Worm (Caenorhabditis elegans) whole organism, L2 larva: ENCODE data around the gene F54F7.10.
A peak's percentile ranks its signal among the peaks of the same experiment; 100 is the strongest.

Experiments
- C34F6.9 ChIP-seq: fragments of 150-350 bp; optimal IDR thresholded peaks from 2 replicates; lab custom pipeline; 2014; ENCODE audit warnings: missing biosample characterization, missing genetic modification characterization
- F13H6.1 ChIP-seq: sonication (generic microtip); optimal IDR thresholded peaks from 2 replicates; lab custom pipeline; 2016; ENCODE audit warnings: missing genetic modification characterization, missing compliant biosample characterization
- R02D3.7 ChIP-seq: fragments of 150-350 bp; optimal IDR thresholded peaks from 2 replicates; lab custom pipeline; 2014; ENCODE audit warnings: missing biosample characterization, missing genetic modification characterization
- Y55F3AM.14 ChIP-seq: fragments of 200-800 bp; sonication (Bioruptor generic); optimal IDR thresholded peaks from 2 replicates; lab custom pipeline; 2018; ENCODE audit warnings: mild to moderate bottlenecking, missing genetic modification characterization, missing compliant biosample characterization
- alr-1 ChIP-seq: fragments of 150-350 bp; optimal IDR thresholded peaks from 2 replicates; lab custom pipeline; 2014; ENCODE audit warnings: missing biosample characterization, missing genetic modification characterization
- aly-2 ChIP-seq: fragments of 150-350 bp; optimal IDR thresholded peaks from 2 replicates; lab custom pipeline; 2014; ENCODE audit warnings: missing biosample characterization, missing genetic modification characterization
- ama-1 ChIP-seq: fragments of 150-350 bp; optimal IDR thresholded peaks from 2 replicates; lab custom pipeline; 2018; ENCODE audit warnings: inconsistent platforms
- blmp-1 ChIP-seq: sonication (generic microtip); optimal IDR thresholded peaks from 2 replicates; lab custom pipeline; 2017; ENCODE audit warnings: missing genetic modification characterization, mild to moderate bottlenecking, missing compliant biosample characterization, antibody characterized with exemption, moderate library complexity; ENCODE audit not compliant: insufficient read depth
- ceh-16 ChIP-seq: fragments of 150-350 bp; optimal IDR thresholded peaks from 2 replicates; lab custom pipeline; 2014; ENCODE audit warnings: missing biosample characterization, missing genetic modification characterization
- ceh-82 ChIP-seq: fragments of 150-350 bp; optimal IDR thresholded peaks from 2 replicates; lab custom pipeline; 2014; ENCODE audit warnings: missing biosample characterization, missing genetic modification characterization
- crh-2 ChIP-seq: sonication (generic microtip); optimal IDR thresholded peaks from 2 replicates; lab custom pipeline; 2017; ENCODE audit warnings: missing biosample characterization, missing genetic modification characterization
- fos-1 ChIP-seq: fragments of 150-350 bp; optimal IDR thresholded peaks from 2 replicates; lab custom pipeline; 2014; ENCODE audit warnings: missing biosample characterization, missing genetic modification characterization
- gmeb-1 ChIP-seq: fragments of 150-350 bp; optimal IDR thresholded peaks from 2 replicates; lab custom pipeline; 2014; ENCODE audit warnings: missing biosample characterization, missing genetic modification characterization
- lin-13 ChIP-seq: fragments of 150-350 bp; optimal IDR thresholded peaks from 2 replicates; lab custom pipeline; 2014; ENCODE audit warnings: missing biosample characterization, missing genetic modification reagents, missing genetic modification characterization
- lin-39 ChIP-seq: fragments of 150-350 bp; optimal IDR thresholded peaks from 2 replicates; lab custom pipeline; 2014; ENCODE audit warnings: missing biosample characterization, missing genetic modification reagents, missing genetic modification characterization
- mab-5 ChIP-seq: fragments of 150-350 bp; optimal IDR thresholded peaks from 2 replicates; lab custom pipeline; 2014; ENCODE audit warnings: missing biosample characterization, missing genetic modification characterization
- mbf-1 ChIP-seq: sonication (generic microtip); optimal IDR thresholded peaks from 2 replicates; lab custom pipeline; 2017; ENCODE audit warnings: missing biosample characterization, missing genetic modification characterization
- nhr-11 ChIP-seq: fragments of 150-350 bp; optimal IDR thresholded peaks from 2 replicates; lab custom pipeline; 2014; ENCODE audit warnings: missing biosample characterization, missing genetic modification characterization
- nhr-12 ChIP-seq: fragments of 150-350 bp; optimal IDR thresholded peaks from 2 replicates; lab custom pipeline; 2014; ENCODE audit warnings: missing biosample characterization, missing genetic modification characterization
- nhr-21 ChIP-seq: fragments of 150-350 bp; optimal IDR thresholded peaks from 2 replicates; lab custom pipeline; 2014; ENCODE audit warnings: missing biosample characterization, missing genetic modification characterization
- nhr-237 ChIP-seq: fragments of 150-350 bp; optimal IDR thresholded peaks from 2 replicates; lab custom pipeline; 2014; ENCODE audit warnings: missing biosample characterization, missing genetic modification characterization
- nhr-25 ChIP-seq: fragments of 150-350 bp; sonication (generic microtip); optimal IDR thresholded peaks from 3 replicates; lab custom pipeline; 2014; ENCODE audit warnings: missing biosample characterization, missing genetic modification characterization
- peb-1 ChIP-seq: fragments of 150-350 bp; optimal IDR thresholded peaks from 2 replicates; lab custom pipeline; 2014; ENCODE audit warnings: missing biosample characterization, missing genetic modification characterization
- sem-4 ChIP-seq: fragments of 150-350 bp; optimal IDR thresholded peaks from 2 replicates; lab custom pipeline; 2014; ENCODE audit warnings: missing biosample characterization, missing genetic modification reagents, missing genetic modification characterization
- skn-1 ChIP-seq: sonication (generic microtip); optimal IDR thresholded peaks from 2 replicates; lab custom pipeline; 2017; ENCODE audit warnings: missing biosample characterization, missing genetic modification characterization
- unc-62 ChIP-seq: fragments of 150-350 bp; optimal IDR thresholded peaks from 2 replicates; lab custom pipeline; 2014; ENCODE audit warnings: missing biosample characterization, missing genetic modification reagents, missing genetic modification characterization
- zag-1 ChIP-seq: fragments of 150-350 bp; optimal IDR thresholded peaks from 2 replicates; lab custom pipeline; 2014; ENCODE audit warnings: missing biosample characterization, missing genetic modification characterization
- ztf-1 ChIP-seq: fragments of 200-800 bp; sonication (Bioruptor generic); conservative IDR thresholded peaks from 2 replicates; pipeline ENCODE4 v1.3.6; 2022; ENCODE audit warnings: missing genetic modification characterization, missing compliant biosample characterization
- ztf-11 ChIP-seq: sonication (generic microtip); optimal IDR thresholded peaks from 2 replicates; lab custom pipeline; 2017; ENCODE audit warnings: missing biosample characterization, missing genetic modification characterization
- ztf-4 ChIP-seq: fragments of 150-350 bp; optimal IDR thresholded peaks from 2 replicates; lab custom pipeline; 2014; ENCODE audit warnings: missing biosample characterization, missing genetic modification characterization

F54F7.10 gene

ce11 chrX:11899031-11899430, 35.6 kb downstream of the F54F7.10 start:
- peak; percentile 1 for TF ChIP-seq mab-5 (tag; lab: Kevin White, UChicago)
- no peak for TF ChIP-seq lin-39 (tag; lab: Kevin White, UChicago)
- no peak for TF ChIP-seq Y55F3AM.14 (GFP tag; lab: Kevin White, UChicago)

ce11 chrX:11902661-11903060, 39.3 kb downstream of the F54F7.10 start, which contains the start of gene Y62H9A.10:
Gene Y62H9A.10 (minus strand): TSS chrX:11902761.
- TF ChIP-seq mab-5 (tag; lab: Kevin White, UChicago) (no peak), ama-1 (no peak), nhr-12 (tag; lab: Kevin White, UChicago) (no peak), crh-2 (tag; lab: Kevin White, UChicago) (no peak), alr-1 (tag; lab: Kevin White, UChicago) (no peak), F13H6.1 (no peak), ztf-4 (no peak), Y55F3AM.14 (GFP tag; lab: Kevin White, UChicago) (no peak), unc-62 (no peak), ztf-1 (GFP tag; lab: Robert Waterston, UW) (no peak), peb-1 (no peak), aly-2 (tag; lab: Kevin White, UChicago) (no peak), skn-1 (no peak), nhr-237 (tag; lab: Kevin White, UChicago) (no peak), nhr-21 (tag; lab: Kevin White, UChicago) (no peak)
- TF ChIP-seq, all 48 proteins: peak for 0

ce11 chrX:11906626-11907025, 43.2 kb downstream of the F54F7.10 start:
- TF ChIP-seq ceh-82 (tag; lab: Kevin White, UChicago) (no peak), ztf-1 (GFP tag; lab: Robert Waterston, UW) (no peak), R02D3.7 (no peak), ztf-4 (no peak), Y55F3AM.14 (GFP tag; lab: Kevin White, UChicago) (no peak), nhr-11 (tag; lab: Kevin White, UChicago) (no peak), crh-2 (tag; lab: Kevin White, UChicago) (no peak), nhr-21 (tag; lab: Kevin White, UChicago) (no peak), nhr-25 (tag; lab: Kevin White, UChicago) (no peak), zag-1 (tag; lab: Kevin White, UChicago) (no peak), ceh-16 (no peak), unc-62 (no peak), C34F6.9 (tag; lab: Kevin White, UChicago) (no peak), mbf-1 (no peak), gmeb-1 (tag; lab: Kevin White, UChicago) (no peak), ztf-11 (tag; lab: Kevin White, UChicago) (no peak), mab-5 (tag; lab: Kevin White, UChicago) (no peak)

ce11 chrX:11907263-11907662, 43.9 kb downstream of the F54F7.10 start, which contains the start of gene Y62H9A.11:
Gene Y62H9A.11 (minus strand): TSS chrX:11907363.
- no peak for TF ChIP-seq alr-1 (tag; lab: Kevin White, UChicago)
- TF ChIP-seq F13H6.1: no peak
- TF ChIP-seq sem-4 (tag; lab: Kevin White, UChicago): no peak
- TF ChIP-seq ztf-1 (GFP tag; lab: Robert Waterston, UW): no peak

ce11 chrX:11908226-11908625, 44.8 kb downstream of the F54F7.10 start:
- no peak for TF ChIP-seq F13H6.1

ce11 chrX:11909168-11909567, 45.8 kb downstream of the F54F7.10 start:
- TF ChIP-seq skn-1: peak; percentile 57
- TF ChIP-seq fos-1 (tag; lab: Kevin White, UChicago): peak; percentile 74
- no peak for TF ChIP-seq blmp-1 (tag; lab: Kevin White, UChicago)

ce11 chrX:11910046-11910445, 46.6 kb downstream of the F54F7.10 start, which contains the start of gene Y62H9A.15:
Gene Y62H9A.15 (minus strand): TSS chrX:11910145.
- TF ChIP-seq lin-13 (GFP tag; lab: Kevin White, UChicago): no peak
- TF ChIP-seq fos-1 (tag; lab: Kevin White, UChicago): peak; percentile 8
